Worm (Caenorhabditis elegans): ENCODE results near the gene srv-2.

Gene srv-2

ce11 chrII:10607238-10607961 is 5.3 kb upstream of the srv-2 start, which contains the start of gene ccm-3:
ccm-3 (minus strand) TSS chrII:10607275.
- TF ChIP-seq elt-3 (tag; optimal IDR thresholded peaks at IDR 0.05) (no peak), ceh-82 (tag; optimal IDR thresholded peaks at IDR 0.05) (no peak), nhr-25 (tag; optimal IDR thresholded peaks at IDR 0.05) (no peak), nhr-28 (tag; optimal IDR thresholded peaks at IDR 0.05) (no peak), R02D3.7 (tag; optimal IDR thresholded peaks at IDR 0.05) (no peak), aly-2 (tag; optimal IDR thresholded peaks at IDR 0.05) (no peak), ztf-4 (tag; optimal IDR thresholded peaks at IDR 0.05) (no peak), egl-27 (tag; optimal IDR thresholded peaks at IDR 0.05) (no peak), hmg-11 (tag; optimal IDR thresholded peaks at IDR 0.05) (peak; percentile 1), ceh-16 (tag; optimal IDR thresholded peaks at IDR 0.05) (no peak), nhr-43 (tag; optimal IDR thresholded peaks at IDR 0.05; ENCODE audit: poor library complexity, severe bottlenecking) (no peak), snpc-4 (tag; optimal IDR thresholded peaks at IDR 0.05) (no peak), tbx-2 (tag; optimal IDR thresholded peaks at IDR 0.05) (no peak), nhr-23 (tag; optimal IDR thresholded peaks at IDR 0.05) (peak; percentile 5), skn-1 (tag; optimal IDR thresholded peaks at IDR 0.05) (no peak), daf-12 (tag; optimal IDR thresholded peaks at IDR 0.05) (no peak), mdl-1 (tag; optimal IDR thresholded peaks at IDR 0.05) (no peak), lin-39 (tag; optimal IDR thresholded peaks at IDR 0.05) (no peak), nfya-1 (tag; optimal IDR thresholded peaks at IDR 0.05; ENCODE audit: insufficient read depth) (peak; percentile 31), ceh-28 (tag; optimal IDR thresholded peaks at IDR 0.05) (no peak), fkh-2 (tag; optimal IDR thresholded peaks at IDR 0.05) (no peak), lin-15B (tag; optimal IDR thresholded peaks at IDR 0.05) (peak; percentile 72), ceh-9 (tag; optimal IDR thresholded peaks at IDR 0.05) (no peak), nhr-237 (tag; optimal IDR thresholded peaks at IDR 0.05) (no peak), elt-1 (tag; optimal IDR thresholded peaks at IDR 0.05) (no peak), lsy-12 (tag; optimal IDR thresholded peaks at IDR 0.05) (no peak), eor-1 (tag; optimal IDR thresholded peaks at IDR 0.05) (no peak), ztf-11 (tag; optimal IDR thresholded peaks at IDR 0.05) (no peak), nhr-76 (tag; optimal IDR thresholded peaks at IDR 0.05) (no peak), unc-39 (tag; optimal IDR thresholded peaks at IDR 0.05) (no peak), zag-1 (tag; optimal IDR thresholded peaks at IDR 0.05) (no peak), pha-4 (tag; optimal IDR thresholded peaks at IDR 0.05) (peak; percentile 80), nhr-11 (tag; optimal IDR thresholded peaks at IDR 0.05) (no peak), elt-2 (tag; optimal IDR thresholded peaks at IDR 0.05) (peak; percentile 43), nhr-77 (tag; optimal IDR thresholded peaks at IDR 0.05) (no peak), ama-1 (optimal IDR thresholded peaks at IDR 0.05) (no peak), pqm-1 (tag; optimal IDR thresholded peaks at IDR 0.05) (no peak)

- no peak for TF ChIP-seq ceh-16 (tag; optimal IDR thresholded peaks at IDR 0.05)
- no peak for TF ChIP-seq sea-2 (GFP tag; optimal IDR thresholded peaks at IDR 0.05)
- no peak for TF ChIP-seq lsy-12 (tag; optimal IDR thresholded peaks at IDR 0.05)
- no peak for TF ChIP-seq lin-39 (tag; optimal IDR thresholded peaks at IDR 0.05)
- TF ChIP-seq nhr-25 (tag; optimal IDR thresholded peaks at IDR 0.05) = no peak
- TF ChIP-seq ztf-11 (tag; optimal IDR thresholded peaks at IDR 0.05) = no peak
- no peak for TF ChIP-seq elt-3 (tag; optimal IDR thresholded peaks at IDR 0.05)
- no peak for TF ChIP-seq unc-62 (GFP tag; optimal IDR thresholded peaks at IDR 0.05)
- no peak for TF ChIP-seq tbx-2 (tag; optimal IDR thresholded peaks at IDR 0.05)
- TF ChIP-seq nhr-237 (tag; optimal IDR thresholded peaks at IDR 0.05) = no peak
- no peak for TF ChIP-seq fos-1 (tag; optimal IDR thresholded peaks at IDR 0.05)
- no peak for TF ChIP-seq elt-2 (tag; optimal IDR thresholded peaks at IDR 0.05)
- TF ChIP-seq ceh-9 (tag; optimal IDR thresholded peaks at IDR 0.05) = no peak
- no peak for TF ChIP-seq nhr-23 (tag; optimal IDR thresholded peaks at IDR 0.05)
- TF ChIP-seq elt-1 (tag; optimal IDR thresholded peaks at IDR 0.05) = no peak
- no peak for TF ChIP-seq mdl-1 (tag; optimal IDR thresholded peaks at IDR 0.05)
These were observed 3.4 kb upstream of the srv-2 start, which contains the start of gene taf-13 for ce11 chrII:10605512-10605911. taf-13 (minus strand) TSS chrII:10605612.

- TF ChIP-seq lsy-12 (tag; optimal IDR thresholded peaks at IDR 0.05) = no peak
- TF ChIP-seq zag-1 (tag; optimal IDR thresholded peaks at IDR 0.05) = no peak
- TF ChIP-seq nfya-1 (tag; optimal IDR thresholded peaks at IDR 0.05; ENCODE audit: insufficient read depth) = peak; percentile 81
- TF ChIP-seq daf-12 (tag; optimal IDR thresholded peaks at IDR 0.05) = no peak
- no peak for TF ChIP-seq nhr-237 (tag; optimal IDR thresholded peaks at IDR 0.05)
- no peak for TF ChIP-seq nhr-67 (tag; optimal IDR thresholded peaks at IDR 0.05)
- no peak for TF ChIP-seq hmg-11 (tag; optimal IDR thresholded peaks at IDR 0.05)
- TF ChIP-seq aly-2 (tag; optimal IDR thresholded peaks at IDR 0.05) = no peak
- TF ChIP-seq sea-2 (GFP tag; optimal IDR thresholded peaks at IDR 0.05) = no peak
These were observed 1.5 kb upstream of the srv-2 start for ce11 chrII:10603560-10603959.

All from whole organism, L3 larva.